Fruit fly (Drosophila melanogaster): Measurements from ENCODE around the gene SP1029.

dm6 chr3R:29227675-29228211 lies 22.5 kb downstream of the SP1029 start, which contains the start of gene CG14507:
- TF ChIP-seq peb (GFP tag; IDR thresholded peaks at IDR 0.05), result no peak
- TF ChIP-seq hkb (optimal IDR thresholded peaks at IDR 0.05), result no peak
- TF ChIP-seq hkb (GFP tag; IDR thresholded peaks at IDR 0.05), result no peak
- TF ChIP-seq Hr3 (GFP tag; optimal IDR thresholded peaks at IDR 0.05), result no peak
- TF ChIP-seq CG9932 (GFP tag; IDR thresholded peaks at IDR 0.05), result no peak
- TF ChIP-seq trh (GFP tag; optimal IDR thresholded peaks at IDR 0.05), result no peak
- no peak for TF ChIP-seq ranshi (GFP tag; IDR thresholded peaks at IDR 0.05)
- no peak for TF ChIP-seq Stat92E (GFP tag; optimal IDR thresholded peaks at IDR 0.05)
- TF ChIP-seq sqz (GFP tag; optimal IDR thresholded peaks at IDR 0.05), result no peak
- no peak for TF ChIP-seq CG2202 (tag; optimal IDR thresholded peaks at IDR 0.05)
- no peak for TF ChIP-seq fru (optimal IDR thresholded peaks at IDR 0.05)
